Worm (Caenorhabditis elegans): Measurements from ENCODE around the gene asg-2.
"Not testable (repeated sequence)": the region's sequence is repeated elsewhere in the genome, so short reads cannot be mapped to it uniquely, and the experiment has no call there.

Gene asg-2

DNA sequence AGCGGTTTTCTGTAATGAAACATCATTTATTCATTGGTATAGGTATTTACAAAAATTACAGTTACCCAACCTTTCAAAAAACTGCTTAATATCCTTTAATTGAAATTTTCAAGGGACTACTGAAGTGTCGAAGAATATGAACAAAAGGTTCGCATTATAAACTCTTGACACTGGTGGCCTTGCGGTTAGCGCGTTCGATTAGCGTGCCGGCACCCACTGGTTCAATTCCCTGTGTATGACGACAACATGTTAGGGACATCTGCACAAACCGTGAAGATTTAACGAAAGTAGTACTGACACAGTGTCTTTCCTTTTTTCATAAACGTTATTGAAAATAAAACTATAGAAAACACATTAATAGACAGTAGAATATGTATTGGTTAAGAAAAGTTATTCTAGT lies 26.6 kb downstream of the asg-2 start (continued):
- TF ChIP-seq nhr-237 (tag; optimal IDR thresholded peaks at IDR 0.05) (no peak), ctbp-1 (GFP tag; IDR thresholded peaks at IDR 0.05) (peak; percentile 81), unc-62 (GFP tag; optimal IDR thresholded peaks at IDR 0.05 in 1 of 2) (peak in 1 of 2 experiments; percentile 53), unc-62 (tag; optimal IDR thresholded peaks at IDR 0.05) (no peak), vab-7 (GFP tag; IDR thresholded peaks at IDR 0.05) (peak; percentile 92), snpc-1.2 (GFP tag; IDR thresholded peaks at IDR 0.05) (peak; percentile 95), hmg-1.1 (GFP tag; IDR thresholded peaks at IDR 0.05) (peak; percentile 76), ama-1 (optimal IDR thresholded peaks at IDR 0.05) (no peak), nhr-28 (tag; optimal IDR thresholded peaks at IDR 0.05) (peak; percentile 20), daf-19 (GFP tag; conservative IDR thresholded peaks at IDR 0.05) (peak; percentile 89), aha-1 (tag) (peak; percentile 99), zfp-2 (tag; optimal IDR thresholded peaks at IDR 0.05) (peak; percentile 38), egl-43 (GFP tag; IDR thresholded peaks at IDR 0.05) (peak; percentile 96), Y105C5A.15 (GFP tag; IDR thresholded peaks at IDR 0.05) (peak; percentile 73; the same call in 1 of the 2 replicates), lim-7 (GFP tag; IDR thresholded peaks at IDR 0.05) (peak; percentile 92), lsy-2 (tag; optimal IDR thresholded peaks at IDR 0.05) (no peak), lir-3 (tag; optimal IDR thresholded peaks at IDR 0.05) (peak; percentile 81), zip-11 (GFP tag; IDR thresholded peaks at IDR 0.05) (peak; percentile 77; the same call in 1 of the 2 replicates), ceh-82 (tag; optimal IDR thresholded peaks at IDR 0.05) (no peak), T26A8.4 (GFP tag; IDR thresholded peaks at IDR 0.05) (peak; percentile 85), ztf-11 (tag; optimal IDR thresholded peaks at IDR 0.05) (no peak), lin-38 (GFP tag; IDR thresholded peaks at IDR 0.05) (no peak; the same call in 1 of the 2 replicates), skn-1 (tag; optimal IDR thresholded peaks at IDR 0.05) (no peak), ceh-32 (tag; optimal IDR thresholded peaks at IDR 0.05; ENCODE audit: poor library complexity) (no peak), F49E8.2 (tag; optimal IDR thresholded peaks at IDR 0.05; ENCODE audit: borderline replicate concordance) (peak; percentile 68), D1046.2 (GFP tag; IDR thresholded peaks at IDR 0.05) (peak; percentile 47; the same call in 1 of the 2 replicates), Y48G9A.11 (GFP tag; IDR thresholded peaks at IDR 0.05) (peak; percentile 73)

ce11 chrX:6868669-6869068 lies 27.6 kb downstream of the asg-2 start, which contains the start of gene C53B7.6:
C53B7.6 (minus strand) TSS chrX:6868769.
- not testable (repeated sequence) for TF ChIP-seq daf-8 (GFP tag; IDR thresholded peaks at IDR 0.05); Y75B8A.6 (GFP tag; IDR thresholded peaks at IDR 0.05); sdz-12 (GFP tag; optimal IDR thresholded peaks at IDR 0.05)

DNA sequence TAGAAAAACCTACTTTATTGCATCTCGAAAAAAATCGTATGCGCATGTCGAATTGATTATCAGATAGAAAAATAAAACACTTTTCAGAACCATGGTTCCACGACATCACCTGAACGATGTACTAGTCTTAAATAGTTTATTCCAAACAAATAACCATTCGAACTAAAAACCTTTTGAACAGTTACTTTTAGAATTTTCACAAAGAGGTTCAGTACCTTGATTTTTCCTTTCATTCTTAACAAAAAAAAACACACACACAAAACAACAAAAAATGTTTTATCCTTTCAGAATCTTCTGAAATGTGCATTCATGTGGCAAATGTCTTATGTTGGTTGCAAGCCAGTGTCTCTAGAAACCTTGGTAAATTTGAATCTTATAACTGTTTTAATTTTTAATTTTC lies 33.7 kb downstream of the asg-2 start, which contains the start of gene F41C6.4:
Gene F41C6.4, minus strand, starts transcription at position 101 of the 400 bp plus-strand sequence.
- TF ChIP-seq ama-1 (optimal IDR thresholded peaks at IDR 0.05) (no peak), lin-29 (GFP tag; IDR thresholded peaks at IDR 0.05) (no peak), snpc-4 (tag; optimal IDR thresholded peaks at IDR 0.05) (no peak), pha-4 (GFP tag; IDR thresholded peaks at IDR 0.05) (no peak), pha-4 (tag; optimal IDR thresholded peaks at IDR 0.05) (no peak), attf-4 (tag; optimal IDR thresholded peaks at IDR 0.05) (no peak), dpl-1 (GFP tag; optimal IDR thresholded peaks at IDR 0.05) (no peak), mxl-3 (GFP tag; optimal IDR thresholded peaks at IDR 0.05) (no peak), sdz-12 (GFP tag; optimal IDR thresholded peaks at IDR 0.05) (no peak), lim-7 (GFP tag; IDR thresholded peaks at IDR 0.05) (no peak), ctbp-1 (GFP tag; IDR thresholded peaks at IDR 0.05) (no peak), dmd-9 (GFP tag; IDR thresholded peaks at IDR 0.05) (no peak), lir-3 (tag; optimal IDR thresholded peaks at IDR 0.05) (no peak), fos-1 (tag; optimal IDR thresholded peaks at IDR 0.05) (no peak), daf-16 (GFP tag; optimal IDR thresholded peaks at IDR 0.05) (no peak), daf-16 (tag; optimal IDR thresholded peaks at IDR 0.05) (no peak)
